Fruit fly (Drosophila melanogaster): Measurements from ENCODE around the gene CG13983.
A peak's percentile ranks its signal among the peaks of the same experiment; 100 is the strongest.

Gene CG13983

DNA sequence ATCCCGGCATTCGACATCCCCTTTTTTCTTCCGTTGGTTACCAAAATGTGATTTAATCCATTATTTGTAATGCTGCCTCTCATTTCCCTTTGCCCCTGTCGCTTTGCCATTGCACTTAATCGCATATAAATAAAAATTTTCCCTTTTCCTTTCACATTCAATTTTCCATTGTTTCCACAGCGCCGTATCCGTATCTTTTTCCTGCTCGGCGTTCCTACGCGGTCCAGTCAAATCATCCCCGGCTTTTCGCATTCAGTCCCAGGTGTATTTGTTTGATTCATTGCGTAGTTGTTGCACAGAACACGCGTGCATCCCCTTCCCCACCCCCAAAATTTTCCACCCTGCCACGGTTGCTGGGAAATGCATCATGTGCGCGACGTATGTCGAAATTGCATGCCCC, 48.4 kb downstream of the CG13983 start:
- TF ChIP-seq oc (tag; optimal IDR thresholded peaks at IDR 0.05) (peak; percentile 80), lov (optimal IDR thresholded peaks at IDR 0.05) (no peak), lov (GFP tag; IDR thresholded peaks at IDR 0.05) (peak; percentile 35; the same call in 1 of the 3 replicates), dpn (GFP tag; optimal IDR thresholded peaks at IDR 0.05) (no peak), CG9437 (GFP tag; optimal IDR thresholded peaks at IDR 0.05) (no peak), CG4328 (GFP tag; optimal IDR thresholded peaks at IDR 0.05) (no peak), so (GFP tag; IDR thresholded peaks at IDR 0.05) (0 out of 3 replicates have a peak, but pooled peaks have one; percentile 12), kni (GFP tag; optimal IDR thresholded peaks at IDR 0.05) (peak; percentile 39), CG9876 (GFP tag; optimal IDR thresholded peaks at IDR 0.05) (no peak), pros (GFP tag; optimal IDR thresholded peaks at IDR 0.05) (peak; percentile 94), PHDP (tag; optimal IDR thresholded peaks at IDR 0.05) (no peak), CG18262 (tag; optimal IDR thresholded peaks at IDR 0.05) (no peak), corto (GFP tag; optimal IDR thresholded peaks at IDR 0.05) (no peak), gsb-n (tag; optimal IDR thresholded peaks at IDR 0.05) (peak; percentile 80), Hr3 (GFP tag; optimal IDR thresholded peaks at IDR 0.05) (no peak), nerfin-1 (tag; optimal IDR thresholded peaks at IDR 0.05) (peak; percentile 56), ac (GFP tag; optimal IDR thresholded peaks at IDR 0.05) (no peak), eyg (GFP tag; optimal IDR thresholded peaks at IDR 0.05) (no peak), Dbx (GFP tag; IDR thresholded peaks at IDR 0.05) (no peak), Kr (GFP tag; optimal IDR thresholded peaks at IDR 0.05) (peak; percentile 71), chm (GFP tag; IDR thresholded peaks at IDR 0.05) (no peak), ro (GFP tag; IDR thresholded peaks at IDR 0.05) (no peak), sens (GFP tag) (peak; percentile 39), CG15269 (tag; optimal IDR thresholded peaks at IDR 0.05) (no peak), Dll (GFP tag; IDR thresholded peaks at IDR 0.05; ENCODE audit: partially characterized antibody) (peak; percentile 16; the same call in 1 of the 4 replicates), CG1024 (GFP tag; IDR thresholded peaks at IDR 0.05) (no peak), CG8388 (GFP tag; optimal IDR thresholded peaks at IDR 0.05) (no peak), gem (tag; optimal IDR thresholded peaks at IDR 0.05) (no peak), Nf-YC (tag; optimal IDR thresholded peaks at IDR 0.05) (no peak), p53 (GFP tag; optimal IDR thresholded peaks at IDR 0.05) (no peak), jigr1 (GFP tag; IDR thresholded peaks at IDR 0.05) (no peak), E2f1 (GFP tag; IDR thresholded peaks at IDR 0.05) (no peak), CG13296 (GFP tag; optimal IDR thresholded peaks at IDR 0.05) (no peak), Side (GFP tag; optimal IDR thresholded peaks at IDR 0.05) (no peak), Scr (GFP tag; IDR thresholded peaks at IDR 0.05; ENCODE audit: partially characterized antibody) (no peak), mam (GFP tag; optimal IDR thresholded peaks at IDR 0.05) (no peak), sqz (GFP tag; optimal IDR thresholded peaks at IDR 0.05) (peak; percentile 16), lbe (GFP tag; optimal IDR thresholded peaks at IDR 0.05) (no peak), Gug (GFP tag; IDR thresholded peaks at IDR 0.05) (no peak), D (optimal IDR thresholded peaks at IDR 0.05) (no peak), D (GFP tag; optimal IDR thresholded peaks at IDR 0.05) (peak; percentile 41)

All from whole organism, embryonic.